Fruit fly (Drosophila melanogaster) whole organism, embryonic: ENCODE data around the gene Pdcd4.

Source experiments
- ATbp ChIP-seq: fragments of 200-800 bp; sonication (Bioruptor generic); optimal IDR thresholded peaks from 2 replicates; lab custom pipeline; 2017; ENCODE audit warnings: missing biosample characterization, mild to moderate bottlenecking, missing genetic modification characterization, missing genetic modification reagents
- Bgb ChIP-seq: fragments of 200-800 bp; sonication (Bioruptor generic); IDR thresholded peaks from 2 replicates; pipeline ENCODE4 v1.3.6; 2022; ENCODE audit warnings: missing biosample characterization, missing genetic modification characterization; ENCODE audit not compliant: partially characterized antibody
- CG14441 ChIP-seq: fragments of 200-800 bp; sonication (Bioruptor generic); IDR thresholded peaks from 2 replicates; pipeline ENCODE4 v1.3.6; 2022; ENCODE audit warnings: missing biosample characterization, missing genetic modification characterization
- CG17802 ChIP-seq: fragments of 200-800 bp; sonication (Bioruptor generic); optimal IDR thresholded peaks from 2 replicates; lab custom pipeline; 2018; ENCODE audit warnings: missing biosample characterization, mild to moderate bottlenecking, missing genetic modification characterization, moderate library complexity
- CG18476 ChIP-seq: fragments of 200-800 bp; sonication (Bioruptor generic); optimal IDR thresholded peaks from 2 replicates; lab custom pipeline; 2016; ENCODE audit warnings: missing biosample characterization, mild to moderate bottlenecking, missing genetic modification characterization
- CG2116 ChIP-seq: fragments of 200-800 bp; sonication (Bioruptor generic); optimal IDR thresholded peaks from 3 replicates; lab custom pipeline; 2018; ENCODE audit warnings: missing biosample characterization, mild to moderate bottlenecking, missing genetic modification characterization
- CG2129 ChIP-seq: fragments of 200-800 bp; sonication (Bioruptor generic); IDR thresholded peaks from 2 replicates; pipeline ENCODE4 v1.3.6; 2022; ENCODE audit warnings: missing biosample characterization, missing genetic modification characterization; ENCODE audit not compliant: partially characterized antibody
- CG2712 ChIP-seq: fragments of 200-800 bp; optimal IDR thresholded peaks from 3 replicates; lab custom pipeline; 2019; ENCODE audit warnings: missing biosample characterization, mild to moderate bottlenecking, missing genetic modification characterization, moderate library complexity
- CG3407 ChIP-seq: fragments of 200-800 bp; sonication (Bioruptor generic); optimal IDR thresholded peaks from 2 replicates; lab custom pipeline; 2018; ENCODE audit warnings: missing biosample characterization, mild to moderate bottlenecking, missing genetic modification characterization
- CG4424 ChIP-seq: fragments of 200-800 bp; sonication (Bioruptor generic); optimal IDR thresholded peaks from 3 replicates; lab custom pipeline; 2016; ENCODE audit warnings: missing biosample characterization, missing genetic modification characterization
- CG5245 ChIP-seq: fragments of 200-800 bp; sonication (Bioruptor generic); optimal IDR thresholded peaks from 3 replicates; lab custom pipeline; 2016; ENCODE audit warnings: missing biosample characterization, missing genetic modification characterization
- CG6254 ChIP-seq: fragments of 200-800 bp; sonication (Bioruptor generic); optimal IDR thresholded peaks from 3 replicates; lab custom pipeline; 2017; ENCODE audit warnings: mild to moderate bottlenecking, missing biosample characterization, missing genetic modification reagents, missing genetic modification characterization
- CG6689 ChIP-seq: fragments of 200-800 bp; sonication (Bioruptor generic); IDR thresholded peaks from 2 replicates; pipeline ENCODE4 v1.3.6; 2022; ENCODE audit warnings: missing biosample characterization, missing genetic modification characterization
- CG6791 ChIP-seq: fragments of 200-800 bp; sonication (Bioruptor generic); IDR thresholded peaks from 3 replicates; pipeline ENCODE4 v1.3.6; 2022; ENCODE audit warnings: missing biosample characterization, missing genetic modification characterization; ENCODE audit not compliant: partially characterized antibody
- CG7357 ChIP-seq: fragments of 200-800 bp; sonication (Bioruptor generic); IDR thresholded peaks from 3 replicates; pipeline ENCODE4 v1.3.6; 2022; ENCODE audit warnings: missing biosample characterization, missing genetic modification characterization
- CG7786 ChIP-seq: fragments of 200-800 bp; sonication (Bioruptor generic); optimal IDR thresholded peaks from 2 replicates; lab custom pipeline; 2016; ENCODE audit warnings: missing biosample characterization, missing genetic modification characterization
- CG7987 ChIP-seq: fragments of 200-800 bp; sonication (Bioruptor generic); optimal IDR thresholded peaks from 2 replicates; lab custom pipeline; 2018; ENCODE audit warnings: missing biosample characterization, mild to moderate bottlenecking, missing genetic modification characterization, moderate library complexity
- CG8478 ChIP-seq: fragments of >200 bp; optimal IDR thresholded peaks from 2 replicates; lab custom pipeline; 2018
- CG8924 ChIP-seq: fragments of 200-800 bp; optimal IDR thresholded peaks from 3 replicates; lab custom pipeline; 2019; ENCODE audit warnings: missing biosample characterization, mild to moderate bottlenecking, missing genetic modification characterization, moderate library complexity
- CrebB ChIP-seq: fragments of 200-800 bp; sonication (Bioruptor generic); optimal IDR thresholded peaks from 3 replicates; lab custom pipeline; 2018; ENCODE audit warnings: missing biosample characterization, mild to moderate bottlenecking, missing genetic modification characterization
- D19A ChIP-seq: fragments of 200-800 bp; optimal IDR thresholded peaks from 3 replicates; lab custom pipeline; 2019; ENCODE audit warnings: missing biosample characterization, mild to moderate bottlenecking, missing genetic modification characterization, moderate library complexity
- D19B ChIP-seq: fragments of 200-800 bp; sonication (Bioruptor generic); optimal IDR thresholded peaks from 2 replicates; lab custom pipeline; 2017; ENCODE audit warnings: missing biosample characterization, mild to moderate bottlenecking, missing genetic modification characterization
- Doc2 ChIP-seq: fragments of 200-800 bp; sonication (Bioruptor generic); IDR thresholded peaks from 2 replicates; pipeline ENCODE4 v1.3.6; 2022; ENCODE audit warnings: missing biosample characterization, missing genetic modification characterization
- Dp ChIP-seq: fragments of 200-800 bp; sonication (Bioruptor generic); optimal IDR thresholded peaks from 2 replicates; lab custom pipeline; 2018; ENCODE audit warnings: missing biosample characterization, mild to moderate bottlenecking, missing genetic modification characterization, moderate library complexity
- Drgx ChIP-seq: fragments of 200-800 bp; sonication (Bioruptor generic); IDR thresholded peaks from 2 replicates; pipeline ENCODE4 v1.3.6; 2022; ENCODE audit warnings: missing biosample characterization, missing genetic modification characterization
- HLH54F ChIP-seq: fragments of 200-800 bp; sonication (Bioruptor generic); optimal IDR thresholded peaks from 3 replicates; lab custom pipeline; 2016; ENCODE audit warnings: missing biosample characterization, missing genetic modification characterization
- Meics ChIP-seq: fragments of 200-800 bp; sonication (Bioruptor generic); optimal IDR thresholded peaks from 2 replicates; lab custom pipeline; 2017; ENCODE audit warnings: missing biosample characterization, mild to moderate bottlenecking, missing genetic modification characterization
- Mes4 ChIP-seq: fragments of 200-800 bp; sonication (Bioruptor generic); optimal IDR thresholded peaks from 2 replicates; lab custom pipeline; 2016; ENCODE audit warnings: missing biosample characterization, missing genetic modification characterization
- NC2β ChIP-seq: fragments of 200-800 bp; sonication (Bioruptor generic); optimal IDR thresholded peaks from 2 replicates; lab custom pipeline; 2016; ENCODE audit warnings: missing biosample characterization, missing genetic modification characterization
- Nf-YC ChIP-seq: fragments of 200-800 bp; optimal IDR thresholded peaks from 3 replicates; lab custom pipeline; 2019; ENCODE audit warnings: missing biosample characterization, mild to moderate bottlenecking, missing genetic modification characterization, moderate library complexity
- Ssrp ChIP-seq: fragments of 200-800 bp; sonication (Bioruptor generic); optimal IDR thresholded peaks from 2 replicates; lab custom pipeline; 2018; ENCODE audit warnings: missing biosample characterization, mild to moderate bottlenecking, missing genetic modification characterization, moderate library complexity
- Stat92E ChIP-seq, 3 experiments: fragments of >200 bp in 2 of 3; fragments of 200-800 bp in 1 of 3; sonication (Bioruptor generic) in 1 of 3; optimal IDR thresholded peaks; 2 replicates each; lab custom pipeline; 2017 to 2019; ENCODE audit warnings: missing biosample characterization in 3 of 3, missing genetic modification characterization in 3 of 3, mild to moderate bottlenecking in 1 of 3, moderate library complexity in 1 of 3
- ase ChIP-seq: fragments of 200-800 bp; sonication (Bioruptor generic); IDR thresholded peaks from 3 replicates; pipeline ENCODE4 v1.3.6; 2022; ENCODE audit warnings: missing biosample characterization, missing genetic modification characterization
- bcd ChIP-seq: fragments of 200-800 bp; sonication (Bioruptor generic); optimal IDR thresholded peaks from 2 replicates; lab custom pipeline; 2017; ENCODE audit warnings: missing biosample characterization, mild to moderate bottlenecking, missing genetic modification characterization
- bigmax ChIP-seq: fragments of 200-800 bp; sonication (Bioruptor generic); optimal IDR thresholded peaks from 2 replicates; lab custom pipeline; 2018; ENCODE audit warnings: missing biosample characterization, mild to moderate bottlenecking, missing genetic modification characterization
- chn ChIP-seq: fragments of 200-800 bp; sonication (Bioruptor generic); optimal IDR thresholded peaks from 2 replicates; lab custom pipeline; 2016; ENCODE audit warnings: missing biosample characterization, missing genetic modification characterization
- da ChIP-seq: fragments of 200-800 bp; sonication (Bioruptor generic); optimal IDR thresholded peaks from 2 replicates; lab custom pipeline; 2016; ENCODE audit warnings: missing biosample characterization, missing genetic modification characterization
- dan ChIP-seq: fragments of 200-800 bp; sonication (Bioruptor generic); IDR thresholded peaks from 2 replicates; pipeline ENCODE4 v1.3.6; 2022; ENCODE audit warnings: missing biosample characterization, missing genetic modification characterization
- fd3F ChIP-seq: fragments of 200-800 bp; sonication (Bioruptor generic); optimal IDR thresholded peaks from 2 replicates; lab custom pipeline; 2018; ENCODE audit warnings: missing biosample characterization, mild to moderate bottlenecking, missing genetic modification characterization, moderate library complexity
- ham ChIP-seq: fragments of 200-800 bp; sonication (Bioruptor generic); IDR thresholded peaks from 2 replicates; pipeline ENCODE4 v1.3.6; 2022; ENCODE audit warnings: missing biosample characterization, missing genetic modification characterization
- inv ChIP-seq: fragments of 200-800 bp; sonication (Bioruptor generic); IDR thresholded peaks from 2 replicates; pipeline ENCODE4 v1.3.6; 2022; ENCODE audit warnings: missing biosample characterization, missing genetic modification characterization; ENCODE audit not compliant: partially characterized antibody
- lov ChIP-seq, 2 experiments: fragments of 200-800 bp in 1 of 2; fragments of >200 bp in 1 of 2; sonication (Bioruptor generic) in 1 of 2; IDR thresholded peaks in 1 of 2; optimal IDR thresholded peaks in 1 of 2; 2 replicates in 1 of 2; 3 replicates in 1 of 2; pipeline versions ENCODE4 v1.3.6 to Lab custom; 2017 to 2022; ENCODE audit warnings: missing biosample characterization in 1 of 2, missing genetic modification characterization in 1 of 2
- pb ChIP-seq: fragments of 200-800 bp; sonication (Bioruptor generic); optimal IDR thresholded peaks from 3 replicates; lab custom pipeline; 2016; ENCODE audit warnings: missing biosample characterization, missing genetic modification characterization
- pfk ChIP-seq: fragments of 200-800 bp; sonication (Bioruptor generic); optimal IDR thresholded peaks from 2 replicates; lab custom pipeline; 2018; ENCODE audit warnings: missing biosample characterization, mild to moderate bottlenecking, missing genetic modification characterization, moderate library complexity
- row ChIP-seq: fragments of 200-800 bp; sonication (Bioruptor generic); IDR thresholded peaks from 3 replicates; pipeline ENCODE4 v1.3.6; 2022; ENCODE audit warnings: missing biosample characterization, missing genetic modification characterization
- schlank ChIP-seq: fragments of 200-800 bp; sonication (Bioruptor generic); optimal IDR thresholded peaks from 2 replicates; lab custom pipeline; 2018; ENCODE audit warnings: missing biosample characterization, mild to moderate bottlenecking, missing genetic modification characterization
- sr ChIP-seq: fragments of 200-800 bp; sonication (Bioruptor generic); IDR thresholded peaks from 3 replicates; pipeline ENCODE4 v1.3.6; 2022; ENCODE audit warnings: missing biosample characterization, missing genetic modification characterization
- ssp ChIP-seq: fragments of 200-800 bp; sonication (Bioruptor generic); IDR thresholded peaks from 2 replicates; pipeline ENCODE4 v1.3.6; 2022; ENCODE audit warnings: missing biosample characterization, missing genetic modification characterization

The Pdcd4 gene

dm6 chrX:13783958-13784907 is 29.0 kb upstream of the Pdcd4 start:
- TF ChIP-seq CG2116 (peak; percentile 4), CG2129 (GFP tag; lab: Robert Waterston, UW) (no peak), pb (GFP tag; lab: Kevin White, UChicago) (peak; percentile 10), CG14441 (0 out of 2 replicates have a peak, but pooled peaks have one; percentile 28), NC2β (GFP tag; lab: Kevin White, UChicago) (no peak), CG7357 (GFP tag; lab: Robert Waterston, UW) (no peak), CG6791 (GFP tag; lab: Robert Waterston, UW) (no peak), CG4424 (peak; percentile 59), ATbp (GFP tag; lab: Kevin White, UChicago) (peak; percentile 67), CG7987 (GFP tag; lab: Kevin White, UChicago) (no peak), CG8924 (peak; percentile 14), Meics (GFP tag; lab: Kevin White, UChicago) (peak; percentile 33), HLH54F (peak; percentile 11), CG2712 (tag; lab: Kevin White, UChicago) (peak; percentile 65), Mes4 (no peak), CG7786 (no peak), CrebB (no peak), CG6689 (GFP tag; lab: Robert Waterston, UW) (0 out of 2 replicates have a peak, but pooled peaks have one; percentile 30), Bgb (GFP tag; lab: Robert Waterston, UW) (no peak), Doc2 (GFP tag; lab: Robert Waterston, UW) (no peak), ssp (no peak), fd3F (GFP tag; lab: Kevin White, UChicago) (peak; percentile 5), bcd (GFP tag; lab: Kevin White, UChicago) (peak; percentile 34), lov (optimal IDR thresholded peaks at IDR 0.05; lab: Kevin White, UChicago) (no peak), lov (GFP tag; IDR thresholded peaks at IDR 0.05; lab: Robert Waterston, UW) (no peak), dan (no peak), bigmax (no peak), Ssrp (tag; lab: Kevin White, UChicago) (peak; percentile 70), Nf-YC (tag; lab: Kevin White, UChicago) (no peak), ase (GFP tag; lab: Robert Waterston, UW) (no peak), chn (peak; percentile 32), da (GFP tag; lab: Kevin White, UChicago) (no peak), inv (no peak), CG18476 (GFP tag; lab: Kevin White, UChicago) (peak; percentile 28), CG5245 (GFP tag; lab: Kevin White, UChicago) (peak; percentile 13), schlank (tag; lab: Kevin White, UChicago) (no peak), CG6254 (peak; percentile 54), row (GFP tag; lab: Robert Waterston, UW) (peak; percentile 50), D19A (tag; lab: Kevin White, UChicago) (peak; percentile 36), sr (GFP tag; lab: Robert Waterston, UW) (no peak), CG8478 (lab: Kevin White, UChicago) (no peak), CG17802 (tag; lab: Kevin White, UChicago) (peak; percentile 6), Dp (GFP tag; lab: Kevin White, UChicago) (no peak), Drgx (peak; percentile 66), D19B (GFP tag; lab: Kevin White, UChicago) (no peak), CG3407 (GFP tag; lab: Kevin White, UChicago) (no peak), Stat92E (GFP tag; optimal IDR thresholded peaks at IDR 0.05; lab: Kevin White, UChicago) (no peak), pfk (GFP tag; lab: Kevin White, UChicago) (no peak), ham (GFP tag; lab: Robert Waterston, UW) (no peak)
